Fruit fly (Drosophila melanogaster) whole organism, prepupa: ENCODE results near the gene Gr93a.

ENCODE experiments used
- Blimp-1 ChIP-seq: fragments of 200-800 bp; sonication (Bioruptor generic); optimal IDR thresholded peaks from 3 replicates; lab custom pipeline; 2017; ENCODE audit warnings: missing biosample characterization, missing genetic modification characterization, mild to moderate bottlenecking, moderate library complexity, missing genetic modification reagents
- CG10631 ChIP-seq: fragments of 200-800 bp; sonication (Bioruptor generic); optimal IDR thresholded peaks from 2 replicates; lab custom pipeline; 2016; ENCODE audit warnings: missing biosample characterization, missing genetic modification characterization
- CG10669 ChIP-seq: fragments of 200-800 bp; sonication (Bioruptor generic); optimal IDR thresholded peaks from 3 replicates; lab custom pipeline; 2018; ENCODE audit warnings: missing biosample characterization, mild to moderate bottlenecking, missing genetic modification characterization, moderate library complexity
- CG11762 ChIP-seq: fragments of 200-800 bp; sonication (Bioruptor generic); optimal IDR thresholded peaks from 3 replicates; lab custom pipeline; 2016; ENCODE audit warnings: missing biosample characterization, missing genetic modification characterization; ENCODE audit not compliant: insufficient read depth
- CG11902 ChIP-seq: fragments of 200-800 bp; sonication (Bioruptor generic); optimal IDR thresholded peaks from 3 replicates; lab custom pipeline; 2016; ENCODE audit warnings: missing biosample characterization, missing genetic modification characterization
- CG15336 ChIP-seq: fragments of 200-800 bp; sonication (Bioruptor generic); IDR thresholded peaks from 2 replicates; pipeline ENCODE4 v1.3.6; 2022; ENCODE audit warnings: missing biosample characterization, missing genetic modification characterization
- CG1621 ChIP-seq: fragments of 200-800 bp; sonication (Bioruptor generic); optimal IDR thresholded peaks from 3 replicates; lab custom pipeline; 2018; ENCODE audit warnings: missing biosample characterization, mild to moderate bottlenecking, missing genetic modification characterization
- CG16779 ChIP-seq: fragments of 200-800 bp; sonication (Bioruptor generic); optimal IDR thresholded peaks from 3 replicates; lab custom pipeline; 2017; ENCODE audit warnings: missing biosample characterization, mild to moderate bottlenecking, missing genetic modification characterization
- CG31627 ChIP-seq: fragments of 200-800 bp; sonication (Bioruptor generic); optimal IDR thresholded peaks from 3 replicates; lab custom pipeline; 2016; ENCODE audit warnings: missing biosample characterization, missing genetic modification characterization
- CG32006 ChIP-seq: fragments of 200-800 bp; sonication (Bioruptor generic); optimal IDR thresholded peaks from 3 replicates; lab custom pipeline; 2017; ENCODE audit warnings: missing biosample characterization, mild to moderate bottlenecking, missing genetic modification characterization
- CG3919 ChIP-seq: fragments of 200-800 bp; sonication (Bioruptor generic); optimal IDR thresholded peaks from 3 replicates; lab custom pipeline; 2016; ENCODE audit warnings: missing biosample characterization, missing genetic modification characterization
- CG4318 ChIP-seq: fragments of 200-800 bp; sonication (Bioruptor generic); optimal IDR thresholded peaks from 3 replicates; lab custom pipeline; 2017; ENCODE audit warnings: missing biosample characterization, mild to moderate bottlenecking, missing genetic modification characterization
- CG6276 ChIP-seq: fragments of 200-800 bp; sonication (Bioruptor generic); optimal IDR thresholded peaks from 2 replicates; lab custom pipeline; 2017; ENCODE audit warnings: missing biosample characterization, mild to moderate bottlenecking, missing genetic modification characterization
- CG6792 ChIP-seq: fragments of 200-800 bp; sonication (Bioruptor generic); optimal IDR thresholded peaks from 3 replicates; lab custom pipeline; 2016; ENCODE audit warnings: missing biosample characterization, missing genetic modification characterization
- CG6808 ChIP-seq: fragments of 200-800 bp; sonication (Bioruptor generic); optimal IDR thresholded peaks from 3 replicates; lab custom pipeline; 2017; ENCODE audit warnings: missing biosample characterization, missing genetic modification characterization, mild to moderate bottlenecking, moderate library complexity, missing genetic modification reagents
- CG6854 ChIP-seq: fragments of 200-800 bp; sonication (Bioruptor generic); optimal IDR thresholded peaks from 2 replicates; lab custom pipeline; 2017; ENCODE audit warnings: missing biosample characterization, mild to moderate bottlenecking, missing genetic modification characterization
- CG7368 ChIP-seq: fragments of 200-800 bp; sonication (Bioruptor generic); optimal IDR thresholded peaks from 3 replicates; lab custom pipeline; 2016; ENCODE audit warnings: missing biosample characterization, missing genetic modification characterization
- CG8119 ChIP-seq: fragments of 200-800 bp; sonication (Bioruptor generic); IDR thresholded peaks from 3 replicates; pipeline ENCODE4 v1.3.6; 2022; ENCODE audit warnings: missing biosample characterization, missing genetic modification characterization
- CG8319 ChIP-seq: fragments of 200-800 bp; sonication (Bioruptor generic); optimal IDR thresholded peaks from 3 replicates; lab custom pipeline; 2016; ENCODE audit warnings: missing biosample characterization, missing genetic modification characterization
- CG8632 ChIP-seq: fragments of 200-800 bp; sonication (Bioruptor generic); optimal IDR thresholded peaks from 3 replicates; lab custom pipeline; 2016; ENCODE audit warnings: missing biosample characterization, missing genetic modification characterization
- Eip75B ChIP-seq: fragments of 200-800 bp; sonication (Bioruptor generic); optimal IDR thresholded peaks from 3 replicates; lab custom pipeline; 2016; ENCODE audit warnings: missing biosample characterization, missing genetic modification characterization
- Eip93F ChIP-seq: fragments of 200-800 bp; sonication (Bioruptor generic); optimal IDR thresholded peaks from 2 replicates; lab custom pipeline; 2016; ENCODE audit warnings: missing biosample characterization, mild to moderate bottlenecking, missing genetic modification characterization
- Ets21C ChIP-seq: fragments of 200-800 bp; sonication (Bioruptor generic); optimal IDR thresholded peaks from 3 replicates; lab custom pipeline; 2016; ENCODE audit warnings: missing biosample characterization, missing genetic modification characterization
- Ets96B ChIP-seq: fragments of 200-800 bp; optimal IDR thresholded peaks from 2 replicates; lab custom pipeline; 2019; ENCODE audit warnings: missing biosample characterization, mild to moderate bottlenecking, missing genetic modification characterization, moderate library complexity
- Lpt ChIP-seq: fragments of 200-800 bp; sonication (Bioruptor generic); optimal IDR thresholded peaks from 3 replicates; lab custom pipeline; 2016; ENCODE audit warnings: missing biosample characterization, missing genetic modification characterization
- Met ChIP-seq: fragments of 200-800 bp; sonication (Bioruptor generic); optimal IDR thresholded peaks from 3 replicates; lab custom pipeline; 2016; ENCODE audit warnings: missing biosample characterization, missing genetic modification characterization
- OdsH ChIP-seq: fragments of 200-800 bp; sonication (Bioruptor generic); optimal IDR thresholded peaks from 3 replicates; lab custom pipeline; 2016; ENCODE audit warnings: missing biosample characterization, missing genetic modification characterization
- Smox ChIP-seq: fragments of 200-800 bp; sonication (Bioruptor generic); optimal IDR thresholded peaks from 3 replicates; lab custom pipeline; 2016; ENCODE audit warnings: missing biosample characterization, missing genetic modification characterization
- Sox14 ChIP-seq: fragments of 200-800 bp; sonication (Bioruptor generic); optimal IDR thresholded peaks from 3 replicates; lab custom pipeline; 2016; ENCODE audit warnings: missing biosample characterization, missing genetic modification characterization
- Sox15 ChIP-seq: fragments of 200-800 bp; sonication (Bioruptor generic); optimal IDR thresholded peaks from 3 replicates; lab custom pipeline; 2016; ENCODE audit warnings: missing biosample characterization, missing genetic modification characterization
- achi ChIP-seq: fragments of 200-800 bp; sonication (Bioruptor generic); optimal IDR thresholded peaks from 3 replicates; lab custom pipeline; 2016; ENCODE audit warnings: missing biosample characterization, missing genetic modification characterization
- acj6 ChIP-seq: fragments of 200-800 bp; sonication (Bioruptor generic); optimal IDR thresholded peaks from 3 replicates; lab custom pipeline; 2016; ENCODE audit warnings: missing biosample characterization, missing genetic modification characterization
- cyc ChIP-seq: fragments of 200-800 bp; sonication (Bioruptor generic); optimal IDR thresholded peaks from 3 replicates; lab custom pipeline; 2016; ENCODE audit warnings: missing biosample characterization, missing genetic modification characterization
- dac ChIP-seq: fragments of 200-800 bp; sonication (Bioruptor generic); optimal IDR thresholded peaks from 2 replicates; lab custom pipeline; 2017; ENCODE audit warnings: missing biosample characterization, mild to moderate bottlenecking, missing genetic modification characterization
- dsx ChIP-seq: fragments of 200-800 bp; optimal IDR thresholded peaks from 3 replicates; lab custom pipeline; 2019; ENCODE audit warnings: missing biosample characterization, mild to moderate bottlenecking, missing genetic modification characterization, moderate library complexity; ENCODE audit not compliant: poor library complexity, severe bottlenecking
- eg ChIP-seq: fragments of 200-800 bp; sonication (Bioruptor generic); IDR thresholded peaks from 3 replicates; pipeline ENCODE4 v1.3.6; 2022; ENCODE audit warnings: missing biosample characterization, missing genetic modification characterization
- esn ChIP-seq: fragments of 200-800 bp; sonication (Bioruptor generic); optimal IDR thresholded peaks from 2 replicates; lab custom pipeline; 2016; ENCODE audit warnings: missing biosample characterization, mild to moderate bottlenecking, missing genetic modification characterization, moderate library complexity
- fd59A ChIP-seq: fragments of 200-800 bp; sonication (Bioruptor generic); optimal IDR thresholded peaks from 2 replicates; lab custom pipeline; 2017; ENCODE audit warnings: missing biosample characterization, mild to moderate bottlenecking, missing genetic modification characterization, missing genetic modification reagents
- fd85E ChIP-seq: fragments of 200-800 bp; sonication (Bioruptor generic); optimal IDR thresholded peaks from 3 replicates; lab custom pipeline; 2016; ENCODE audit warnings: missing biosample characterization, missing genetic modification characterization
- fkh ChIP-seq: fragments of 200-800 bp; sonication (Bioruptor generic); optimal IDR thresholded peaks from 3 replicates; lab custom pipeline; 2017; ENCODE audit warnings: missing biosample characterization, mild to moderate bottlenecking, missing genetic modification characterization, moderate library complexity
- lz ChIP-seq: fragments of 200-800 bp; sonication (Bioruptor generic); optimal IDR thresholded peaks from 3 replicates; lab custom pipeline; 2016; ENCODE audit warnings: missing biosample characterization, missing genetic modification characterization
- pdm3 ChIP-seq: fragments of 200-800 bp; sonication (Bioruptor generic); optimal IDR thresholded peaks from 3 replicates; lab custom pipeline; 2016; ENCODE audit warnings: missing biosample characterization, missing genetic modification characterization
- salr ChIP-seq, 2 experiments: fragments of 200-800 bp; sonication (Bioruptor generic); optimal IDR thresholded peaks; 3 replicates each; lab custom pipeline; 2016 to 2018; ENCODE audit warnings: missing biosample characterization in 2 of 2, missing genetic modification characterization in 2 of 2, mild to moderate bottlenecking in 1 of 2
- spab ChIP-seq: fragments of 200-800 bp; sonication (Bioruptor generic); optimal IDR thresholded peaks from 2 replicates; lab custom pipeline; 2017; ENCODE audit warnings: missing biosample characterization, mild to moderate bottlenecking, missing genetic modification characterization, missing genetic modification reagents
- ss ChIP-seq, 2 experiments: fragments of 200-800 bp; sonication (Bioruptor generic); optimal IDR thresholded peaks; 2 replicates in 1 of 2; 3 replicates in 1 of 2; lab custom pipeline; 2017 to 2018; ENCODE audit warnings: mild to moderate bottlenecking in 2 of 2, missing biosample characterization in 2 of 2, missing genetic modification characterization in 2 of 2, moderate library complexity in 1 of 2
- svp ChIP-seq: fragments of 200-800 bp; sonication (Bioruptor generic); peaks from one replicate; lab custom pipeline; 2016; ENCODE audit warnings: missing biosample characterization, missing genetic modification characterization
- topi ChIP-seq: fragments of 200-800 bp; sonication (Bioruptor generic); optimal IDR thresholded peaks from 3 replicates; lab custom pipeline; 2016; ENCODE audit warnings: missing biosample characterization, missing genetic modification characterization

Gene Gr93a

DNA sequence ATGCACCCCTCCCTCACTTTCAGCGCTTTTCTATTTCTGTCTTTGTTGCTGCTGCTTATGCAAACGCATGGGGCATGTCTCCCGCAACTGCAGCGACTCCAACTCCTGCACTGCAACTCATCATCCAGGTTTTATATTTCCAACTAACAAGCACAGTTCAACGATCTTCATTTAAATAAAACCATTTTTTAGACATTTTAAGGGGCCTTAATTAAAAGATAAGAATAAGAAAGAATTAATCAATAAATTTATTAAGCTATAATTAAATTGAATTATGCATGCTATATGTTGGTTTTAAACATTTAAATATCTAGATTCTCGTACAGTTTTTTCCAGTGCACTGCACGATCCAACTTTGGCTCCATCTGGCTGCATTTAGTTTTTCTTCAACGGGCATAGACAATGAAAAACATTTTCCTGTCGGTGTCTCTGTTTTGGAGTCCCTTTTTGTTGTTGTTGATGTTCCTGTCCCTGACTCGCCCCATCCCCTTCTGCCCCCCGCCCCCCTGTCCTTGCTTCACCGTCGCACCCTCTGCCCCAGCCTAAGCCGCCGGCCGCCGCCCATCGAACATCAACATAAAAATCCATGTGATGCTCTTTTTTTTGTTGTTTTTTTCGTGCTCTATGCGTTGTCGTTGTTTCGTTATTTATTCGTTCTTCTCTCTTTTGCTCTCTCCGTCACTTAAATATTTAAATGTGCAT lies 3.4 kb upstream of the Gr93a start (continued):
- TF ChIP-seq Smox (GFP tag; lab: Kevin White, UChicago), result no peak
- peak; percentile 58 for TF ChIP-seq CG7368 (GFP tag; lab: Kevin White, UChicago)
- TF ChIP-seq acj6 (GFP tag; lab: Kevin White, UChicago), result peak; percentile 77
- TF ChIP-seq dac, result peak; percentile 78
- TF ChIP-seq Eip75B (GFP tag; lab: Kevin White, UChicago), result peak; percentile 64
- TF ChIP-seq cyc (GFP tag; lab: Kevin White, UChicago), result peak; percentile 13
- peak; percentile 73 for TF ChIP-seq dsx (GFP tag; lab: Kevin White, UChicago)
- TF ChIP-seq Ets21C (GFP tag; lab: Kevin White, UChicago), result no peak
- peak; percentile 82 for TF ChIP-seq CG6276
- TF ChIP-seq ss (GFP tag; optimal IDR thresholded peaks at IDR 0.05; lab: Kevin White, UChicago), result peak; percentile 54 to 59
- peak; percentile 88 for TF ChIP-seq CG10631 (GFP tag; lab: Kevin White, UChicago)
- TF ChIP-seq topi (GFP tag; lab: Kevin White, UChicago), result peak; percentile 1
- no peak for TF ChIP-seq CG31627
- peak; percentile 83 for TF ChIP-seq achi
- peak; percentile 22 to 77 for TF ChIP-seq salr (GFP tag; optimal IDR thresholded peaks at IDR 0.05; lab: Kevin White, UChicago)
- peak; percentile 69 for TF ChIP-seq fd59A (GFP tag; lab: Kevin White, UChicago)
- TF ChIP-seq CG6854 (GFP tag; lab: Kevin White, UChicago), result no peak
- peak; percentile 0 for TF ChIP-seq lz (GFP tag; lab: Kevin White, UChicago)
- no peak for TF ChIP-seq Sox15 (GFP tag; lab: Kevin White, UChicago)
- no peak for TF ChIP-seq CG11902 (GFP tag; lab: Kevin White, UChicago)
- TF ChIP-seq CG11762 (GFP tag; lab: Kevin White, UChicago), result peak; percentile 75
- peak; percentile 64 for TF ChIP-seq CG6792 (GFP tag; lab: Kevin White, UChicago)
- peak; percentile 84 for TF ChIP-seq Lpt
- TF ChIP-seq CG10669 (GFP tag; lab: Kevin White, UChicago), result peak; percentile 65
- TF ChIP-seq eg (GFP tag; lab: Robert Waterston, UW), result peak; percentile 76
- TF ChIP-seq CG6808, result peak; percentile 77
- TF ChIP-seq svp (GFP tag; lab: Kevin White, UChicago), result peak; percentile 50
- TF ChIP-seq Eip93F (GFP tag; lab: Kevin White, UChicago), result no peak
- peak; percentile 40 for TF ChIP-seq CG8632 (GFP tag; lab: Kevin White, UChicago)
- peak; percentile 52 for TF ChIP-seq Sox14 (GFP tag; lab: Kevin White, UChicago)
- peak; percentile 82 for TF ChIP-seq Ets96B (tag; lab: Kevin White, UChicago)
- no peak for TF ChIP-seq fkh (GFP tag; lab: Kevin White, UChicago)
- TF ChIP-seq CG8119 (GFP tag; lab: Robert Waterston, UW), result peak; percentile 92
- no peak for TF ChIP-seq Blimp-1 (GFP tag; lab: Kevin White, UChicago)

DNA sequence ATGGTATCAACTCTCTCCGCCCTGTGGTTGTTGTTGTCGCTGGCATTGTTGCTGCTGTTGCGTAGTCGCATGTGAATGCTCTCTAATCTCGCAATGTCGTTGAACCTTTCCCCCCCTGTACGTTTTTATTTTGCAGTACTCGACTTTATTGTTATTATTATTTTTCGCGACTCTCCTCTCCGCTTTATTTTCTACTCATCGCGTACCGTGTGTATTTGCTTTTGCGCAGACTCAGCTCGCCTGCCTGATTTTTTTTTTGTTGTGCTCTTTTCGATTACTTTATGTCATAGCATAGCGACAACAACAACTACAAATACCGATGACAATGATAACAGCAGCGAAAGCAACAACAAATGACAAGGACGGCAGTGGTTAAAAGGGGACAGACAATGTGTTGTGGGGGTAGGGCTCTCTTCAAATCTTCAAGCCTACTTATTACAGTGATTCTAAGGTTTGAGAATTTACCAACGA lies 2.8 kb upstream of the Gr93a start:
- peak; percentile 28 for TF ChIP-seq Sox14 (GFP tag; lab: Kevin White, UChicago)
- TF ChIP-seq fd59A (GFP tag; lab: Kevin White, UChicago), result peak; percentile 36
- peak; percentile 62 for TF ChIP-seq CG10669 (GFP tag; lab: Kevin White, UChicago)
- TF ChIP-seq CG6808, result peak; percentile 13
- TF ChIP-seq fd85E (GFP tag; lab: Kevin White, UChicago), result no peak
- no peak for TF ChIP-seq CG3919 (GFP tag; lab: Kevin White, UChicago)
- no peak for TF ChIP-seq spab
- TF ChIP-seq CG32006 (GFP tag; lab: Kevin White, UChicago), result no peak
- peak; percentile 34 for TF ChIP-seq pdm3 (GFP tag; lab: Kevin White, UChicago)
- TF ChIP-seq CG6792 (GFP tag; lab: Kevin White, UChicago), result no peak
- no peak for TF ChIP-seq CG8319 (GFP tag; lab: Kevin White, UChicago)
- TF ChIP-seq achi, result peak; percentile 25
- no peak for TF ChIP-seq Sox15 (GFP tag; lab: Kevin White, UChicago)
- TF ChIP-seq CG4318 (GFP tag; lab: Kevin White, UChicago), result no peak
- peak; percentile 31 for TF ChIP-seq CG1621 (tag; lab: Kevin White, UChicago)
- no peak for TF ChIP-seq OdsH (GFP tag; lab: Kevin White, UChicago)
- TF ChIP-seq ss (GFP tag; optimal IDR thresholded peaks at IDR 0.05; lab: Kevin White, UChicago), result no peak
- peak; percentile 93 for TF ChIP-seq svp (GFP tag; lab: Kevin White, UChicago)
- peak; percentile 52 for TF ChIP-seq topi (GFP tag; lab: Kevin White, UChicago)
- no peak for TF ChIP-seq CG16779 (tag; lab: Kevin White, UChicago)
- peak; percentile 39 for TF ChIP-seq Met (GFP tag; lab: Kevin White, UChicago)
- TF ChIP-seq esn, result peak; percentile 48
- TF ChIP-seq eg (GFP tag; lab: Robert Waterston, UW), result peak; percentile 21; the same call in 2 of the 3 replicates
- TF ChIP-seq CG15336 (GFP tag; lab: Robert Waterston, UW), result no peak
- TF ChIP-seq salr (GFP tag; optimal IDR thresholded peaks at IDR 0.05; lab: Kevin White, UChicago), result peak in 1 of 2 experiments; percentile 22
- TF ChIP-seq CG7368 (GFP tag; lab: Kevin White, UChicago), result no peak
